Worm (Caenorhabditis elegans) whole organism, late embryonic: ENCODE results near the gene srg-68.

Source experiments
- F13H6.1 ChIP-seq: sonication (generic microtip); optimal IDR thresholded peaks from 2 replicates; lab custom pipeline; 2016; ENCODE audit warnings: missing genetic modification characterization, missing compliant biosample characterization
- che-1 ChIP-seq: sonication (generic microtip); optimal IDR thresholded peaks from 2 replicates; lab custom pipeline; 2016; ENCODE audit warnings: mild to moderate bottlenecking, missing genetic modification characterization, missing compliant biosample characterization
- fkh-10 ChIP-seq: fragments of 150-350 bp; optimal IDR thresholded peaks from 2 replicates; lab custom pipeline; 2014; ENCODE audit warnings: missing biosample characterization, missing genetic modification reagents, missing genetic modification characterization
- hlh-30 ChIP-seq: sonication (generic microtip); optimal IDR thresholded peaks from 2 replicates; lab custom pipeline; 2017; ENCODE audit warnings: antibody characterized with exemption, missing genetic modification characterization, missing compliant biosample characterization; ENCODE audit not compliant: insufficient read depth
- nhr-11 ChIP-seq: fragments of 150-350 bp; optimal IDR thresholded peaks from 2 replicates; lab custom pipeline; 2014; ENCODE audit warnings: missing biosample characterization, missing genetic modification characterization
- pha-2 ChIP-seq: sonication (generic microtip); optimal IDR thresholded peaks from 2 replicates; lab custom pipeline; 2017; ENCODE audit warnings: mild to moderate bottlenecking, missing genetic modification characterization, missing compliant biosample characterization
- pha-4 ChIP-seq: fragments of 150-350 bp; optimal IDR thresholded peaks from 2 replicates; lab custom pipeline; 2018; ENCODE audit warnings: missing biosample characterization, missing genetic modification reagents, missing genetic modification characterization
- pqm-1 ChIP-seq: sonication (generic microtip); optimal IDR thresholded peaks from 2 replicates; lab custom pipeline; 2016; ENCODE audit warnings: missing genetic modification characterization, missing compliant biosample characterization
- ttx-3 ChIP-seq: sonication (generic microtip); optimal IDR thresholded peaks from 2 replicates; lab custom pipeline; 2016; ENCODE audit warnings: missing genetic modification reagents, missing genetic modification characterization, missing compliant biosample characterization

- TF ChIP-seq hlh-30 (tag; lab: Kevin White, UChicago) (no peak), che-1 (tag; lab: Kevin White, UChicago) (no peak), ttx-3 (tag; lab: Kevin White, UChicago) (no peak), pqm-1 (tag; lab: Kevin White, UChicago) (no peak), pha-4 (tag; lab: Kevin White, UChicago) (no peak), pha-2 (tag; lab: Kevin White, UChicago) (no peak), F13H6.1 (tag; lab: Kevin White, UChicago) (no peak), nhr-11 (tag; lab: Kevin White, UChicago) (no peak), fkh-10 (GFP tag; lab: Kevin White, UChicago) (no peak)
Measured at ce11 chrV:5509134-5509533, 43.9 kb upstream of the srg-68 start.
